Worm (Caenorhabditis elegans) whole organism, L4/young adult: Measurements from ENCODE around the gene C53C11.5.

ENCODE experiments used
- W03F9.2 ChIP-seq: fragments of 150-350 bp; optimal IDR thresholded peaks from 2 replicates; lab custom pipeline; 2014; ENCODE audit warnings: missing biosample characterization, missing genetic modification characterization
- dao-5 ChIP-seq: sonication (generic microtip); optimal IDR thresholded peaks from 2 replicates; lab custom pipeline; 2016; ENCODE audit warnings: missing genotype, missing genetic modification characterization, moderate library complexity, missing compliant biosample characterization
- him-1 ChIP-seq: sonication (generic microtip); optimal IDR thresholded peaks from 2 replicates; lab custom pipeline; 2016; ENCODE audit warnings: missing genotype, missing genetic modification reagents, missing genetic modification characterization, missing compliant biosample characterization

DNA sequence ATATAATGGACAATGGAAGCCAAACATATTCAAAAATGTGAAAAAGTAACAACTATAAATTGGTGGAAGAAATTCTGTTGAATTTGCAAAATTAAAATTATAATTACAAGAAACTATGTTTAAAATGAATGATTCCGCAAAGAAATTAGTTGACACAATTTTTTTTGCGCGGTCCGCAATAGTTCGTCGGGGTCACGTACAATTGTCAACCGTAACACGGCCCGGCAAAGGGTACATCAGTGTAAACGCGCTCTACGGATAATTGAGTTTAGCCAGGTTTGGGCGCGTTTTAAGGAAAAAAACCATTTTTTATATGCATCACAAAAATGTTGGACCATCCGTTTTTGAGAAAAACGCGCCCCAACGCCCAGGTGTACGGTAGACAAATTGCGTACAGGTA is 36.4 kb upstream of the C53C11.5 start:
- TF ChIP-seq him-1 (tag; lab: Kevin White, UChicago) (no peak), W03F9.2 (tag; lab: Kevin White, UChicago) (no peak), dao-5 (tag; lab: Kevin White, UChicago) (no peak)
